Worm (Caenorhabditis elegans): Measurements from ENCODE around the gene C15H7.4.

C15H7.4 gene

ce11 chrIII:9619079-9619761 is 36.5 kb downstream of the C15H7.4 start, which contains the start of gene hlh-11 (continued):
- no peak for TF ChIP-seq ceh-32 (tag; optimal IDR thresholded peaks at IDR 0.05; ENCODE audit: poor library complexity)
- TF ChIP-seq egl-27 (tag; optimal IDR thresholded peaks at IDR 0.05) = no peak
- peak; percentile 57 for TF ChIP-seq pqm-1 (tag; optimal IDR thresholded peaks at IDR 0.05)
- TF ChIP-seq Y5F2A.4 (GFP tag; optimal IDR thresholded peaks at IDR 0.05) = no peak
- TF ChIP-seq duxl-1 (tag; optimal IDR thresholded peaks at IDR 0.05; ENCODE audit: poor library complexity) = peak; percentile 25
- TF ChIP-seq lin-13 (GFP tag; optimal IDR thresholded peaks at IDR 0.05) = peak; percentile 38
- peak; percentile 83 for TF ChIP-seq nhr-28 (tag; optimal IDR thresholded peaks at IDR 0.05)
- peak; percentile 54 to 75 for TF ChIP-seq hif-1 (tag; optimal IDR thresholded peaks at IDR 0.05)
- peak; percentile 62; the same call in 1 of the 2 replicates for TF ChIP-seq egl-43 (GFP tag; IDR thresholded peaks at IDR 0.05)
- no peak for TF ChIP-seq lin-39 (tag; optimal IDR thresholded peaks at IDR 0.05)
- no peak for TF ChIP-seq unc-130 (GFP tag; optimal IDR thresholded peaks at IDR 0.05)
- peak; percentile 61 for TF ChIP-seq zfp-3 (GFP tag; conservative IDR thresholded peaks at IDR 0.05)
- TF ChIP-seq nhr-10 (tag; optimal IDR thresholded peaks at IDR 0.05) = peak; percentile 91
- peak; percentile 66 for TF ChIP-seq lin-1 (GFP tag; IDR thresholded peaks at IDR 0.05)
- TF ChIP-seq ctbp-1 (GFP tag; IDR thresholded peaks at IDR 0.05) = peak; percentile 91
- TF ChIP-seq ceh-62 (tag; optimal IDR thresholded peaks at IDR 0.05) = no peak
- TF ChIP-seq skn-1 (tag; optimal IDR thresholded peaks at IDR 0.05) = peak; percentile 13
- peak; percentile 35 for TF ChIP-seq zfp-2 (tag; optimal IDR thresholded peaks at IDR 0.05)
- no peak for TF ChIP-seq F49E8.2 (tag; optimal IDR thresholded peaks at IDR 0.05; ENCODE audit: borderline replicate concordance)
- TF ChIP-seq daf-8 (GFP tag; IDR thresholded peaks at IDR 0.05) = no peak
- TF ChIP-seq vab-7 (GFP tag; IDR thresholded peaks at IDR 0.05) = 0 out of 2 replicates have a peak, but pooled peaks have one; percentile 43
- TF ChIP-seq attf-4 (tag; optimal IDR thresholded peaks at IDR 0.05) = no peak
- peak in 1 of 2 experiments; percentile 47 for TF ChIP-seq ZK546.5 (tag; optimal IDR thresholded peaks at IDR 0.05)
- peak; percentile 89 for TF ChIP-seq fkh-10 (GFP tag; optimal IDR thresholded peaks at IDR 0.05)
- no peak for TF ChIP-seq dmd-8 (GFP tag; IDR thresholded peaks at IDR 0.05)
- 0 out of 2 replicates have a peak, but pooled peaks have one; percentile 8 for TF ChIP-seq ZK337.2 (GFP tag; IDR thresholded peaks at IDR 0.05)
- peak; percentile 93 for TF ChIP-seq set-16 (GFP tag; IDR thresholded peaks at IDR 0.05)
- 0 out of 2 replicates have a peak, but pooled peaks have one; percentile 30 for TF ChIP-seq php-3 (GFP tag; IDR thresholded peaks at IDR 0.05)
- peak; percentile 89 for TF ChIP-seq gei-8 (GFP tag; optimal IDR thresholded peaks at IDR 0.05)
- no peak for TF ChIP-seq jun-1 (tag; optimal IDR thresholded peaks at IDR 0.05)
- TF ChIP-seq daf-19 (GFP tag; conservative IDR thresholded peaks at IDR 0.05) = no peak
- no peak for TF ChIP-seq snpc-4 (tag; optimal IDR thresholded peaks at IDR 0.05)
- peak in 1 of 2 experiments; percentile 82 for TF ChIP-seq unc-62 (GFP tag; optimal IDR thresholded peaks at IDR 0.05 in 1 of 2)
- TF ChIP-seq unc-62 (tag; optimal IDR thresholded peaks at IDR 0.05) = peak; percentile 43
- TF ChIP-seq nhr-102 (tag; optimal IDR thresholded peaks at IDR 0.05) = peak; percentile 70
- no peak for TF ChIP-seq ceh-44 (GFP tag; IDR thresholded peaks at IDR 0.05)
- peak; percentile 93 for TF ChIP-seq aha-1 (tag)
- TF ChIP-seq nhr-48 (tag; optimal IDR thresholded peaks at IDR 0.05) = peak; percentile 93
- 0 out of 2 replicates have a peak, but pooled peaks have one; percentile 13 for TF ChIP-seq snpc-1.2 (GFP tag; IDR thresholded peaks at IDR 0.05)
- TF ChIP-seq hlh-30 (tag; optimal IDR thresholded peaks at IDR 0.05; ENCODE audit: insufficient read depth) = peak; percentile 98
- TF ChIP-seq unc-39 (tag; optimal IDR thresholded peaks at IDR 0.05) = no peak
- no peak for TF ChIP-seq zip-2 (tag; optimal IDR thresholded peaks at IDR 0.05)
- no peak for TF ChIP-seq zip-11 (GFP tag; IDR thresholded peaks at IDR 0.05)
- peak; percentile 33; the same call in 1 of the 2 replicates for TF ChIP-seq lin-29 (GFP tag; IDR thresholded peaks at IDR 0.05)
- no peak for TF ChIP-seq sdz-12 (GFP tag; optimal IDR thresholded peaks at IDR 0.05)
- TF ChIP-seq saeg-2 (GFP tag; IDR thresholded peaks at IDR 0.05) = no peak
- TF ChIP-seq mep-1 (tag; optimal IDR thresholded peaks at IDR 0.05) = peak; percentile 97
- peak; percentile 64 for TF ChIP-seq cey-2 (tag; optimal IDR thresholded peaks at IDR 0.05; ENCODE audit: borderline replicate concordance, insufficient read depth)
- TF ChIP-seq nhr-77 (tag; optimal IDR thresholded peaks at IDR 0.05) = peak; percentile 66
- TF ChIP-seq mes-2 (tag; optimal IDR thresholded peaks at IDR 0.05; ENCODE audit: poor library complexity, severe bottlenecking) = peak; percentile 53

Data from whole organism, L4 larva.